Fruit fly (Drosophila melanogaster): Measurements from ENCODE around the gene CG12402.
A peak's percentile ranks its signal among the peaks of the same experiment; 100 is the strongest.

The CG12402 gene

DNA sequence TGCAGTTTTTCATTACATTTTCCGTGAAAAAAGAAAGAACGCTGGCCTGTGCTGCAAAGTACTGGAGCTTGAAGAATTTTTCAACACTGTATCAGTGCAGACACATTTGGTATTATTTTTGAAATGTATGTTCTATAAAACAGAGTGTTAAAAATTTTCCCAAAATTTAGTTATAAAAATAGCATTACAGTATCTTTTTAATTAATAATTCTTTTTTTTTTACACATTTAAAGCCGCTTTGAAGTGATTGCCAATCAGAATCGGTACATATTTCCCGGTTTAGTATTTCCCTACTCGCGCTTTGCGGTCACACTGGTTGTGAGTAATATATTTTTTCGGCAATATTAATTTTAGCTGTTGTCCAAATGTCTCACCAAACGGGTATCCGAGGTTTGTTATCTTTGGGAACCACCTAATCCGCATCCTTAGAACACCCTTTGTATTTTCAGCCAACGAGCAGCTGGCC, 14.3 kb upstream of the CG12402 start, which contains the start of the genes Abi and twf (continued):
- TF ChIP-seq CG9727 (GFP tag; optimal IDR thresholded peaks at IDR 0.05): peak; percentile 66
- peak; percentile 34 for TF ChIP-seq Myb (GFP tag; optimal IDR thresholded peaks at IDR 0.05)
- TF ChIP-seq Oaz (GFP tag; IDR thresholded peaks at IDR 0.05): no peak
- TF ChIP-seq NC2β (GFP tag; optimal IDR thresholded peaks at IDR 0.05): peak; percentile 53
- peak; percentile 75 for TF ChIP-seq CG9797 (GFP tag; optimal IDR thresholded peaks at IDR 0.05)
- peak; percentile 79 for TF ChIP-seq CG3847 (GFP tag; IDR thresholded peaks at IDR 0.05)
- peak; percentile 3 for TF ChIP-seq CG8281 (tag; optimal IDR thresholded peaks at IDR 0.05)
- peak; percentile 74 for TF ChIP-seq ind (GFP tag; optimal IDR thresholded peaks at IDR 0.05)
- TF ChIP-seq Dip2 (GFP tag; IDR thresholded peaks at IDR 0.05): no peak
- TF ChIP-seq fu2 (GFP tag; optimal IDR thresholded peaks at IDR 0.05): peak; percentile 74
- TF ChIP-seq fd96Cb (tag; optimal IDR thresholded peaks at IDR 0.05): peak; percentile 30
- TF ChIP-seq NK7.1 (GFP tag; optimal IDR thresholded peaks at IDR 0.05): no peak
- TF ChIP-seq CG17912 (GFP tag; optimal IDR thresholded peaks at IDR 0.05): no peak
- peak; percentile 71 for TF ChIP-seq chn (GFP tag; optimal IDR thresholded peaks at IDR 0.05)
- TF ChIP-seq stwl (tag; optimal IDR thresholded peaks at IDR 0.05): peak; percentile 79
- peak; percentile 81 for TF ChIP-seq CG9932 (GFP tag; IDR thresholded peaks at IDR 0.05)
- TF ChIP-seq CG18599 (GFP tag; optimal IDR thresholded peaks at IDR 0.05): peak; percentile 67
- peak; percentile 56 for TF ChIP-seq Ssrp (tag; optimal IDR thresholded peaks at IDR 0.05)
- no peak for TF ChIP-seq sna (GFP tag; IDR thresholded peaks at IDR 0.05; ENCODE audit: partially characterized antibody)
- no peak for TF ChIP-seq gcm2 (GFP tag; optimal IDR thresholded peaks at IDR 0.05)
- TF ChIP-seq CkIIα-i1 (GFP tag; IDR thresholded peaks at IDR 0.05): no peak
- peak; percentile 79 for TF ChIP-seq Xbp1 (GFP tag; optimal IDR thresholded peaks at IDR 0.05)
- TF ChIP-seq ems (GFP tag; optimal IDR thresholded peaks at IDR 0.05): peak; percentile 58
- TF ChIP-seq CG30431 (GFP tag; optimal IDR thresholded peaks at IDR 0.05): peak; percentile 35
- TF ChIP-seq CG12942 (GFP tag; optimal IDR thresholded peaks at IDR 0.05): peak; percentile 75
- TF ChIP-seq Hsf (GFP tag; optimal IDR thresholded peaks at IDR 0.05): peak; percentile 78
- TF ChIP-seq CrebB (tag; optimal IDR thresholded peaks at IDR 0.05): peak; percentile 8
- peak; percentile 15 for TF ChIP-seq salm (tag; optimal IDR thresholded peaks at IDR 0.05)
- TF ChIP-seq onecut (GFP tag; IDR thresholded peaks at IDR 0.05): no peak
- TF ChIP-seq CG34224 (GFP tag; IDR thresholded peaks at IDR 0.05; ENCODE audit: partially characterized antibody): 0 out of 3 replicates have a peak, but pooled peaks have one; percentile 10
- TF ChIP-seq exex (tag; optimal IDR thresholded peaks at IDR 0.05): peak; percentile 6
- peak; percentile 41 for TF ChIP-seq ttk (GFP tag; IDR thresholded peaks at IDR 0.05)
- peak; percentile 97 for TF ChIP-seq CG4617 (GFP tag; optimal IDR thresholded peaks at IDR 0.05; ENCODE audit: borderline replicate concordance)
- TF ChIP-seq CG16863 (GFP tag; optimal IDR thresholded peaks at IDR 0.05): peak; percentile 59
- no peak for TF ChIP-seq chm (GFP tag; IDR thresholded peaks at IDR 0.05)
- no peak for TF ChIP-seq HLHmδ (GFP tag; optimal IDR thresholded peaks at IDR 0.05)
- TF ChIP-seq corto (GFP tag; optimal IDR thresholded peaks at IDR 0.05): no peak
- peak; percentile 68 for TF ChIP-seq CG10209 (GFP tag; optimal IDR thresholded peaks at IDR 0.05)
- TF ChIP-seq CG34376 (GFP tag; optimal IDR thresholded peaks at IDR 0.05): peak; percentile 56
- TF ChIP-seq Deaf1 (tag; optimal IDR thresholded peaks at IDR 0.05): peak; percentile 5
- TF ChIP-seq fd102C (GFP tag; optimal IDR thresholded peaks at IDR 0.05): peak; percentile 12
- peak; percentile 74 for TF ChIP-seq CG11504 (tag; optimal IDR thresholded peaks at IDR 0.05)
- no peak for TF ChIP-seq CG32767 (GFP tag; IDR thresholded peaks at IDR 0.05)
- TF ChIP-seq rib (GFP tag; IDR thresholded peaks at IDR 0.05): 0 out of 2 replicates have a peak, but pooled peaks have one; percentile 37
- peak; percentile 75 for TF ChIP-seq trem (tag; optimal IDR thresholded peaks at IDR 0.05)
- peak; percentile 62 for TF ChIP-seq CG7839 (tag; optimal IDR thresholded peaks at IDR 0.05)
- peak; percentile 89 for TF ChIP-seq Sry-β (GFP tag; optimal IDR thresholded peaks at IDR 0.05)
- no peak for TF ChIP-seq ab (GFP tag; optimal IDR thresholded peaks at IDR 0.05)
- no peak for TF ChIP-seq CG11398 (GFP tag; optimal IDR thresholded peaks at IDR 0.05)
- peak; percentile 60 for TF ChIP-seq CG3281 (GFP tag; optimal IDR thresholded peaks at IDR 0.05)
- TF ChIP-seq CG9215 (GFP tag; IDR thresholded peaks at IDR 0.05): peak; percentile 71
